Worm (Caenorhabditis elegans) whole organism, L4 larva: Measurements from ENCODE around the gene rha-2.

Experiments used
- Y75B8A.6 ChIP-seq: fragments of 200-800 bp; sonication (Bioruptor generic); IDR thresholded peaks from 2 replicates; pipeline ENCODE4 v1.3.6; 2022; ENCODE audit warnings: missing genetic modification reagents, missing genetic modification characterization, missing compliant biosample characterization
- ceh-82 ChIP-seq: sonication (generic microtip); optimal IDR thresholded peaks from 2 replicates; lab custom pipeline; 2017; ENCODE audit warnings: missing biosample characterization, missing genetic modification characterization
- daf-12 ChIP-seq: fragments of 150-350 bp; optimal IDR thresholded peaks from 2 replicates; lab custom pipeline; 2014; ENCODE audit warnings: missing biosample characterization, missing genetic modification reagents, missing genetic modification characterization
- lim-7 ChIP-seq: fragments of 200-800 bp; sonication (Bioruptor generic); IDR thresholded peaks from 2 replicates; pipeline ENCODE4 v1.3.6; 2022; ENCODE audit warnings: missing genetic modification characterization, missing compliant biosample characterization
- mdt-29 ChIP-seq: fragments of 200-800 bp; sonication (Bioruptor generic); IDR thresholded peaks from 2 replicates; pipeline ENCODE4 v1.3.6; 2022; ENCODE audit warnings: missing genetic modification reagents, missing genetic modification characterization, missing compliant biosample characterization
- nhr-111 ChIP-seq: fragments of 200-800 bp; sonication (Bioruptor generic); optimal IDR thresholded peaks from 2 replicates; lab custom pipeline; 2018; ENCODE audit warnings: mild to moderate bottlenecking, missing genetic modification characterization, missing compliant biosample characterization
- pha-4 ChIP-seq, 2 experiments: fragments of 150-350 bp in 1 of 2; fragments of 200-800 bp in 1 of 2; sonication (Bioruptor generic) in 1 of 2; IDR thresholded peaks in 1 of 2; optimal IDR thresholded peaks in 1 of 2; 2 replicates each; pipeline versions ENCODE4 v1.3.6 to Lab custom; 2014 to 2022; ENCODE audit warnings: missing genetic modification characterization in 2 of 2, missing genetic modification reagents in 2 of 2, missing biosample characterization in 1 of 2, missing compliant biosample characterization in 1 of 2
- skn-1 ChIP-seq: fragments of 150-350 bp; optimal IDR thresholded peaks from 2 replicates; lab custom pipeline; 2014; ENCODE audit warnings: missing biosample characterization, missing genetic modification characterization

ce11 chrIII:8652922-8653321 is 38.6 kb upstream of the rha-2 start:
- TF ChIP-seq skn-1 (no peak), Y75B8A.6 (no peak), ceh-82 (no peak), lim-7 (GFP tag; lab: Robert Waterston, UW) (peak; percentile 71), mdt-29 (GFP tag; lab: Robert Waterston, UW) (peak; percentile 44; the same call in 1 of the 2 replicates), pha-4 (GFP tag; IDR thresholded peaks at IDR 0.05; lab: Robert Waterston, UW) (no peak; the same call in 1 of the 2 replicates), pha-4 (tag; optimal IDR thresholded peaks at IDR 0.05; lab: Kevin White, UChicago) (no peak), nhr-111 (GFP tag; lab: Kevin White, UChicago) (no peak), daf-12 (tag; lab: Kevin White, UChicago) (no peak)
